Worm (Caenorhabditis elegans): Measurements from ENCODE around the gene nspc-19.

- TF ChIP-seq W03F9.2 (tag; optimal IDR thresholded peaks at IDR 0.05) (no peak), dao-5 (tag; optimal IDR thresholded peaks at IDR 0.05) (no peak), him-1 (tag; optimal IDR thresholded peaks at IDR 0.05) (no peak)
These were observed 49.2 kb downstream of the nspc-19 start, which contains the start of gene let-4 for ce11 chrX:14577579-14578127.

Data from whole organism, L4/young adult.